Worm (Caenorhabditis elegans): Measurements from ENCODE around the gene Y44A6D.1.

- no peak for TF ChIP-seq nhr-12 (tag; optimal IDR thresholded peaks at IDR 0.05)
- no peak for TF ChIP-seq mab-5 (tag; optimal IDR thresholded peaks at IDR 0.05)
- TF ChIP-seq unc-39 (tag; optimal IDR thresholded peaks at IDR 0.05), result no peak
- TF ChIP-seq pha-4 (tag; optimal IDR thresholded peaks at IDR 0.05), result no peak
- TF ChIP-seq lsy-2 (tag; optimal IDR thresholded peaks at IDR 0.05), result no peak
These were observed 728 bp downstream of the Y44A6D.1 start, which contains the start of gene tpan-1 for ce11 chrV:20789105-20789504.

Data from whole organism, mixed stage, embryonic.